Fruit fly (Drosophila melanogaster): Measurements from ENCODE around the gene CG17597.

Gene CG17597

DNA sequence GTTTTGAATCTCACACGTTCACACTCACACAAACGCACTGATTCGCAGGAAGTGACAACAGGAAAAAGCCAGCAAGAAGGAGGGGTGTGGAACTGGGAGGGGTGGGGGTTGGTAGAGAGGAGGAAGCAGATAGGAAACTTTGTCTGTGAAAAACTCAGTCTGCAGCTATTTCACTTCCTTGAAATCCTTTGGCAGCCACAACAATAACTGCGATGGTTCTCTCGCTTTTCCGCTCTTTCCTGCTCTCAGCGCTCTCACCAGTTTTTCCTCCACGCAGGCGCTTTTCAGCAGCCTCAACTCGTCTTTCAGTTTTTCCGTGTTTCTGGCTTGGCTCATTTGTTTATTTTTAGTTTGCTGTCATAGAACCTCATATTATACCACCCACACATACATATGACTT is 15.9 kb upstream of the CG17597 start:
- TF ChIP-seq CG8159 (tag; optimal IDR thresholded peaks at IDR 0.05) = no peak
- TF ChIP-seq fd96Ca (GFP tag; IDR thresholded peaks at IDR 0.05) = no peak
- no peak for TF ChIP-seq CG9948 (tag; optimal IDR thresholded peaks at IDR 0.05)
- TF ChIP-seq D1 (tag; optimal IDR thresholded peaks at IDR 0.05) = no peak
- no peak for TF ChIP-seq Pif1B (GFP tag; optimal IDR thresholded peaks at IDR 0.05)
- no peak for TF ChIP-seq CG14655 (GFP tag; optimal IDR thresholded peaks at IDR 0.05)
- TF ChIP-seq Ets98B (GFP tag; IDR thresholded peaks at IDR 0.05) = no peak

DNA sequence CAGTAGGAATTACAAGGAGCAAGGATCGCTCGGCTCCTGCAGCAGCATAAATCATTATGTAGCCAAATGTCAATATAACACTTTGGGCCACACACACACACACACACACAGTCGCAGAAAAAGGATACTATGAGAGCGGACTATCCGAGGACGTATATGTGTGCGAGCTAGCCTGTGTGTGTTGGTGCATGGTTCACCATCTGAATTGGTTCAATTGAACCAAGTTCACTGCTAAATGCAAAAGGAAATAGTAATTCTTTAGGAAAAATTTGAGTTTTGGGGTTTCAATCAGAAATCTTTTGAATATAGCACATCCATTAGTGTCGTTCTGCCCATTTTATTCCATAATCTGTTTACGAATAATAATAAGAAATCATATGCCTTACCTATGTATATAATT is 15.2 kb upstream of the CG17597 start:
- no peak for TF ChIP-seq Snoo (tag; optimal IDR thresholded peaks at IDR 0.05)
- TF ChIP-seq CG12605 (GFP tag; IDR thresholded peaks at IDR 0.05) = no peak
- no peak for TF ChIP-seq CG34367 (tag; optimal IDR thresholded peaks at IDR 0.05)
- TF ChIP-seq CG17806 (tag; optimal IDR thresholded peaks at IDR 0.05) = no peak

DNA sequence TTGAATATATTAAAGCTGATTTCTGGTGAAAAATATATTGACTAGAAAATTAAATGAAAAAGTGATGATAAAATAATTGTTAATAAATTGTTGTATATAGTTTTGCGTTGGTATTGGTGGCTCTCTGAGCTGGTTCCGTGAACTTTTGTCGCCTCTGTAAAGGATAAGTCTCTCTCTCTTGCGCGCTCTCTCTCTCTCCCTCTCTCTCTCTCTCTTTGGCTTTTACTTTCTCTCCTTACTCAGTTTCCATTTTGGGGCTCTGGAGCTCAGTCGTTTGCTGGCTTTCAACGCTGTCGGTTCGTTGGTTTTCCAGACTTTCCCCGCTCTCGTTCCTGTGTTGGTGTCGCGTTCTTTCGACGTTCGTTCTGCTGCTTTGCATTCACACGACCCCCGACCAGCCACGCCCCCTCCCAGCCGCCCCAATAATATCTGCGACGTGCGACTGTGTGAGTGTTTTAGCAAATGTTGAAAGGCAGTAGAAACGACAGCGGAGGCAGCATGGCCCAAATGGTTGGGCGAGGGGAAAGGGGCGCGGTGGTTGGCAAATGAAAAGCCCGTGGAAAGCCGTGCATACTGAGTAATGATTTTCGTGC is 14.1 kb upstream of the CG17597 start, which contains the start of gene CG17321:
TSS of gene CG17321 (plus strand) at position 268 of the 593 bp plus-strand sequence.
- no peak for TF ChIP-seq CG34367 (tag; optimal IDR thresholded peaks at IDR 0.05)
- TF ChIP-seq Pif1B (GFP tag; optimal IDR thresholded peaks at IDR 0.05) = peak; percentile 15

dm6 chr2L:18844479-18844878 is 13.5 kb upstream of the CG17597 start, which contains the start of gene CG33120:
TSS of gene CG33120 (minus strand) at chr2L:18844579.
- TF ChIP-seq EcR (GFP tag; optimal IDR thresholded peaks at IDR 0.05) (no peak), D1 (tag; optimal IDR thresholded peaks at IDR 0.05) (no peak), CG34367 (tag; optimal IDR thresholded peaks at IDR 0.05) (no peak), CG10348 (GFP tag; IDR thresholded peaks at IDR 0.05) (no peak)

dm6 chr2L:18843560-18843959 is 12.6 kb upstream of the CG17597 start:
- TF ChIP-seq fd96Ca (GFP tag; IDR thresholded peaks at IDR 0.05) = no peak
- TF ChIP-seq CG4496 (GFP tag; IDR thresholded peaks at IDR 0.05) = no peak
- no peak for TF ChIP-seq Pif1B (GFP tag; optimal IDR thresholded peaks at IDR 0.05)
- TF ChIP-seq Pif1A (GFP tag; optimal IDR thresholded peaks at IDR 0.05) = no peak
- no peak for TF ChIP-seq CG34367 (tag; optimal IDR thresholded peaks at IDR 0.05)
- TF ChIP-seq rn (GFP tag; IDR thresholded peaks at IDR 0.05) = no peak
- TF ChIP-seq CG32121 (GFP tag; IDR thresholded peaks at IDR 0.05) = no peak
- no peak for TF ChIP-seq CG8301 (tag; optimal IDR thresholded peaks at IDR 0.05)
- TF ChIP-seq CG15710 (tag; optimal IDR thresholded peaks at IDR 0.05) = no peak
- TF ChIP-seq CG12605 (GFP tag; IDR thresholded peaks at IDR 0.05) = no peak
- TF ChIP-seq Ets98B (GFP tag; IDR thresholded peaks at IDR 0.05) = no peak
- TF ChIP-seq EcR (GFP tag; optimal IDR thresholded peaks at IDR 0.05) = no peak

- TF ChIP-seq CG8159 (tag; optimal IDR thresholded peaks at IDR 0.05) (no peak), CG8301 (tag; optimal IDR thresholded peaks at IDR 0.05) (no peak)
These were observed 10.3 kb upstream of the CG17597 start, which contains the start of gene CG31752 for dm6 chr2L:18841210-18841609. TSS of gene CG31752 (minus strand) at chr2L:18841310.

- TF ChIP-seq Pif1B (GFP tag; optimal IDR thresholded peaks at IDR 0.05) = peak; percentile 63
- TF ChIP-seq D1 (tag; optimal IDR thresholded peaks at IDR 0.05) = no peak
- no peak for TF ChIP-seq CG8159 (tag; optimal IDR thresholded peaks at IDR 0.05)
- peak; percentile 29 for TF ChIP-seq CG17806 (tag; optimal IDR thresholded peaks at IDR 0.05)
- TF ChIP-seq CG9948 (tag; optimal IDR thresholded peaks at IDR 0.05) = peak; percentile 10
- TF ChIP-seq CG13204 (GFP tag; optimal IDR thresholded peaks at IDR 0.05) = no peak
- TF ChIP-seq EcR (GFP tag; optimal IDR thresholded peaks at IDR 0.05) = no peak
- TF ChIP-seq CG34367 (tag; optimal IDR thresholded peaks at IDR 0.05) = peak; percentile 11
- TF ChIP-seq fd96Ca (GFP tag; IDR thresholded peaks at IDR 0.05) = peak; percentile 72
- no peak for TF ChIP-seq rn (GFP tag; IDR thresholded peaks at IDR 0.05)
- TF ChIP-seq CG12605 (GFP tag; IDR thresholded peaks at IDR 0.05) = no peak
- TF ChIP-seq CG32121 (GFP tag; IDR thresholded peaks at IDR 0.05) = peak; percentile 56
- TF ChIP-seq Snoo (tag; optimal IDR thresholded peaks at IDR 0.05) = peak; percentile 63
- peak; percentile 55; the same call in 1 of the 3 replicates for TF ChIP-seq CG4496 (GFP tag; IDR thresholded peaks at IDR 0.05)
- no peak for TF ChIP-seq gl (tag; optimal IDR thresholded peaks at IDR 0.05)
- TF ChIP-seq Ets98B (GFP tag; IDR thresholded peaks at IDR 0.05) = peak; percentile 44
- no peak for TF ChIP-seq Pif1A (GFP tag; optimal IDR thresholded peaks at IDR 0.05)
- peak; percentile 27 for TF ChIP-seq CG8301 (tag; optimal IDR thresholded peaks at IDR 0.05)
- TF ChIP-seq CG10348 (GFP tag; IDR thresholded peaks at IDR 0.05) = no peak
- TF ChIP-seq CG14655 (GFP tag; optimal IDR thresholded peaks at IDR 0.05) = no peak
- peak; percentile 33 for TF ChIP-seq CG15710 (tag; optimal IDR thresholded peaks at IDR 0.05)
These were observed 8.4 kb upstream of the CG17597 start, which contains the start of gene CG10600 for dm6 chr2L:18839143-18839872. TSS of gene CG10600 (minus strand) at chr2L:18839679.
